Fruit fly (Drosophila melanogaster): ENCODE data around the gene Gyc89Db.

Gene Gyc89Db

DNA sequence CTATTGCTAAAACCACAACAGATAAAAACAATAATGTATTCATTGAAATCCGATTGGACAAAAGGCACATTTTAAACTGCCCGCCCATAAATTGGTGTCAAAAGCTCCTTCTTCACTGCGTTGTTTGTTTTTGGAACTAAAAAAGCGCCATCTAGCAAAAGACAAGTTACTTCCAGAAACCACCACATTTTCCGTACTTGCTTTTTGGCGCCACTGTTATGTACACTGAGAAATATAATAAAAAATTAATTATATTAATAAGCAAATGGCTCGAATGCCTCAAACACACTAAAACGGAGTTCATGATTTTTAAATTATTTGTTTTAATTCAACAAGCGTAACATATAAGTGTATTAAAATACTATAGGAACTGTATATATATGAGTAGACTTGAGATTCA is 20.5 kb downstream of the Gyc89Db start (continued):
- TF ChIP-seq tup (GFP tag; optimal IDR thresholded peaks at IDR 0.05) = peak; percentile 55
- peak; percentile 85 for TF ChIP-seq phol (tag; optimal IDR thresholded peaks at IDR 0.05)
- TF ChIP-seq CG17568 (GFP tag; optimal IDR thresholded peaks at IDR 0.05) = peak; percentile 73
- TF ChIP-seq sna (GFP tag; IDR thresholded peaks at IDR 0.05; ENCODE audit: partially characterized antibody) = no peak
- TF ChIP-seq Camta (GFP tag; optimal IDR thresholded peaks at IDR 0.05) = peak; percentile 65
- TF ChIP-seq CG33557 (GFP tag; optimal IDR thresholded peaks at IDR 0.05) = peak; percentile 52
- TF ChIP-seq chm (GFP tag; IDR thresholded peaks at IDR 0.05) = peak; percentile 87
- peak; percentile 13 for TF ChIP-seq wek (GFP tag; optimal IDR thresholded peaks at IDR 0.05)
- peak; percentile 62 for TF ChIP-seq CG10321 (GFP tag; IDR thresholded peaks at IDR 0.05)
- peak; percentile 83 for TF ChIP-seq CG9817 (tag; optimal IDR thresholded peaks at IDR 0.05)
- no peak for TF ChIP-seq cg (GFP tag; optimal IDR thresholded peaks at IDR 0.05)
- TF ChIP-seq otp (GFP tag; IDR thresholded peaks at IDR 0.05) = peak; percentile 85
- peak; percentile 82 for TF ChIP-seq CG1024 (GFP tag; IDR thresholded peaks at IDR 0.05)
- TF ChIP-seq az2 (GFP tag; optimal IDR thresholded peaks at IDR 0.05) = peak; percentile 88
- peak; percentile 57 for TF ChIP-seq CG12744 (GFP tag; optimal IDR thresholded peaks at IDR 0.05)
- TF ChIP-seq CG17385 (GFP tag; optimal IDR thresholded peaks at IDR 0.05) = peak; percentile 74
- no peak for TF ChIP-seq D (optimal IDR thresholded peaks at IDR 0.05)
- peak; percentile 57 for TF ChIP-seq D (GFP tag; optimal IDR thresholded peaks at IDR 0.05)
- TF ChIP-seq klu (GFP tag; IDR thresholded peaks at IDR 0.05) = peak; percentile 48; the same call in 1 of the 2 replicates
- peak; percentile 46; the same call in 1 of the 2 replicates for TF ChIP-seq wor (GFP tag; IDR thresholded peaks at IDR 0.05)
- peak; percentile 13 for TF ChIP-seq NC2α (GFP tag; optimal IDR thresholded peaks at IDR 0.05)
- TF ChIP-seq Dip3 (GFP tag; optimal IDR thresholded peaks at IDR 0.05) = peak; percentile 31
- TF ChIP-seq CG5245 (GFP tag; optimal IDR thresholded peaks at IDR 0.05) = peak; percentile 90
- TF ChIP-seq ase (GFP tag; IDR thresholded peaks at IDR 0.05) = peak; percentile 95
- no peak for TF ChIP-seq CG7357 (GFP tag; IDR thresholded peaks at IDR 0.05)
- peak; percentile 89 for TF ChIP-seq CG17829 (tag; optimal IDR thresholded peaks at IDR 0.05)
- TF ChIP-seq exex (tag; optimal IDR thresholded peaks at IDR 0.05) = no peak
- TF ChIP-seq Sin3A (optimal IDR thresholded peaks at IDR 0.05) = no peak
- peak; percentile 77 for TF ChIP-seq CG4424 (GFP tag; optimal IDR thresholded peaks at IDR 0.05)
- TF ChIP-seq CG15601 (tag; optimal IDR thresholded peaks at IDR 0.05) = peak; percentile 76

DNA sequence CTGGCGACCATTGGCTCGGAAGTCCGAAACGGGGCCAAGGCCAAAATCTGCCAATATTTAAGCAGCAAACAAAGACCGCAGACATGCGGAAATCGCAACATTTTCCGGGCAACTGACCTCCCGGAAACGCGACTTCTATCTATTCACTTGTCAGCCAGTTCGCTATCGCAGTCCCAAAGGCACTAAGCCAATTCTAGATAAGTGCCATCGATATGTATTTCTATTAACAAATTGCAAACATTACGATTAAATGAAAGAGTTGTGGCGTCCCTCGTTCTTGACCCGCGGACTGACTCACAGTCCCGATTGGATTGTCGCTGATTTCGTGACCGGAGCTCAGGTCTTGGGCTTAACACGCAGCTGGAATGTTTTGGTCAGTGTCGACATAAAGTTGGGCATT is 21.9 kb downstream of the Gyc89Db start, which contains the start of gene Gr89a:
Gene Gr89a (minus strand): TSS at position 101 of the 400 bp plus-strand sequence.
- TF ChIP-seq CG4282 (GFP tag; optimal IDR thresholded peaks at IDR 0.05) (no peak), usp (GFP tag; optimal IDR thresholded peaks at IDR 0.05) (no peak), esg (GFP tag; conservative IDR thresholded peaks at IDR 0.05) (no peak), wek (GFP tag; optimal IDR thresholded peaks at IDR 0.05) (no peak), eve (GFP tag; optimal IDR thresholded peaks at IDR 0.05) (no peak), CG13287 (GFP tag; IDR thresholded peaks at IDR 0.05; ENCODE audit: partially characterized antibody) (no peak), Lhr (GFP tag; optimal IDR thresholded peaks at IDR 0.05) (no peak), bcd (GFP tag; optimal IDR thresholded peaks at IDR 0.05) (no peak), CG2875 (GFP tag; optimal IDR thresholded peaks at IDR 0.05) (no peak), TFAM (GFP tag; optimal IDR thresholded peaks at IDR 0.05) (no peak), CG6791 (GFP tag; IDR thresholded peaks at IDR 0.05; ENCODE audit: partially characterized antibody) (no peak), zen2 (GFP tag; IDR thresholded peaks at IDR 0.05; ENCODE audit: partially characterized antibody) (no peak), CG31441 (GFP tag; IDR thresholded peaks at IDR 0.05) (no peak)

All from whole organism, embryonic.